Worm (Caenorhabditis elegans) whole organism, mixed stage, embryonic: ENCODE measurements around the gene Y62H9A.1.

Experiments used
- ces-1 ChIP-seq: fragments of 150-350 bp; optimal IDR thresholded peaks from 2 replicates; lab custom pipeline; 2014; ENCODE audit warnings: missing biosample characterization, missing genetic modification reagents, missing genetic modification characterization
- elt-1 ChIP-seq: sonication (generic microtip); optimal IDR thresholded peaks from 2 replicates; lab custom pipeline; 2017; ENCODE audit warnings: missing genetic modification characterization, mild to moderate bottlenecking, missing compliant biosample characterization, antibody characterized with exemption, moderate library complexity, borderline replicate concordance; ENCODE audit not compliant: insufficient read depth
- flh-1 ChIP-seq: fragments of 200-800 bp; sonication (Bioruptor generic); optimal IDR thresholded peaks from 2 replicates; lab custom pipeline; 2018; ENCODE audit warnings: mild to moderate bottlenecking, missing genetic modification characterization, moderate library complexity, missing compliant biosample characterization
- lin-13 ChIP-seq: fragments of 150-350 bp; optimal IDR thresholded peaks from 2 replicates; lab custom pipeline; 2014; ENCODE audit warnings: missing biosample characterization, missing genetic modification characterization
- mep-1 ChIP-seq: fragments of 150-350 bp; optimal IDR thresholded peaks from 2 replicates; lab custom pipeline; 2017; ENCODE audit warnings: missing biosample characterization, missing genetic modification reagents, missing genetic modification characterization, inconsistent platforms
- nhr-2 ChIP-seq: fragments of 150-350 bp; optimal IDR thresholded peaks from 2 replicates; lab custom pipeline; 2014; ENCODE audit warnings: missing biosample characterization, missing genetic modification characterization
- nhr-28 ChIP-seq: fragments of 150-350 bp; optimal IDR thresholded peaks from 2 replicates; lab custom pipeline; 2014; ENCODE audit warnings: missing biosample characterization, missing genetic modification characterization
- nhr-76 ChIP-seq: sonication (generic microtip); optimal IDR thresholded peaks from 2 replicates; lab custom pipeline; 2017; ENCODE audit warnings: missing biosample characterization, missing genetic modification characterization
- snpc-4 ChIP-seq: fragments of 150-350 bp; optimal IDR thresholded peaks from 2 replicates; lab custom pipeline; 2014; ENCODE audit warnings: missing biosample characterization, missing genetic modification characterization
- unc-39 ChIP-seq: fragments of 150-350 bp; optimal IDR thresholded peaks from 2 replicates; lab custom pipeline; 2014; ENCODE audit warnings: missing biosample characterization, missing genetic modification characterization

DNA sequence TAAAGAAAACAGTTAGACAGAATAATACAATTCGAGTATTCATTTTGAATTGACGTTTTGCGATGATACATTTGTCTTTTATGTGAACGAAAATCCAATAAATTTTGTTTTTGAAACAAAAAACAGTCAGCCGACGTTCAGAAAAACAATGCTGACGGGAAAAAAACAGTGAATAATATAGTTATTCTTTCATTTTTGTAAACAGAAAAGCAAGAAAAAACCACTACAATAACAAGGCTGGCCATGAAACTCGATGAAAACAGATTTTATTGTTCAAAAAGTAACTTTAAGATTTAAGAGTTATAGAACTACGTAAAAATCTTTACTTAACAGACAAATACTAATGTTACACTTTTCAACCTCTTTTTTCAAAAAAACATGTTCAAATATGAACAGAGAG lies 25.3 kb upstream of the Y62H9A.1 start, which contains the start of gene F54F7.3:
- TF ChIP-seq snpc-4 (tag; lab: Kevin White, UChicago) (no peak), unc-39 (tag; lab: Kevin White, UChicago) (no peak), ces-1 (GFP tag; lab: Kevin White, UChicago) (no peak), flh-1 (GFP tag; lab: Kevin White, UChicago) (no peak), lin-13 (tag; lab: Kevin White, UChicago) (no peak), mep-1 (tag; lab: Kevin White, UChicago) (no peak), elt-1 (tag; lab: Kevin White, UChicago) (no peak), nhr-76 (no peak), nhr-2 (tag; lab: Kevin White, UChicago) (no peak), nhr-28 (no peak)
